Fruit fly (Drosophila melanogaster): ENCODE measurements around the gene CG3597.
A peak's percentile ranks its signal among the peaks of the same experiment; 100 is the strongest.

Gene CG3597

DNA sequence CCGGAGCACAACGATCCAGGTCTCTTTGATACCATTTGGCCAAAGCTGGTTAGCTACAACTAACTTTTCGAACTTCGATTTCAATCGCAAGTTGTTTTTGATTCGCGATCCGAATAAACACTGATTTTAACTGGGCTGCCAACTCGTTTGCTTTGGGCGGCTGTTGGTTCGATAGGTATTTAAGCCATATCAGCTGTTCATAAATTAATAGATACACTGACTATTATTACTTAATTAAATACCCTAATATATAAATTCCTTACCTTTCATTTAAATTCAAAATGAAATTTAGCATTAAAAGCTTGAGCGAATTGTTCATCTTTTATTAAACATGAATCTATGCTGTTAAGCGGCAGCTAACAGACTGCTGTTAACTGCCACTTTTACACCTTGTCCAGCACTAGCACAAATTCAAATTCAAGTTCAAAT lies 14.1 kb downstream of the CG3597 start, which contains the start of gene CG9967 (continued):
- TF ChIP-seq sens (GFP tag) (no peak), D19A (tag; optimal IDR thresholded peaks at IDR 0.05) (peak; percentile 4), lbe (GFP tag; optimal IDR thresholded peaks at IDR 0.05) (peak; percentile 45), CG4360 (GFP tag; IDR thresholded peaks at IDR 0.05) (no peak), shn (GFP tag; optimal IDR thresholded peaks at IDR 0.05) (no peak), CG4328 (GFP tag; optimal IDR thresholded peaks at IDR 0.05) (no peak), CG12299 (tag; optimal IDR thresholded peaks at IDR 0.05) (no peak), D19B (GFP tag; optimal IDR thresholded peaks at IDR 0.05) (no peak), sens-2 (GFP tag; IDR thresholded peaks at IDR 0.05) (peak; percentile 58), CG8089 (GFP tag; optimal IDR thresholded peaks at IDR 0.05) (no peak), fd102C (GFP tag; optimal IDR thresholded peaks at IDR 0.05) (no peak), sim (GFP tag; IDR thresholded peaks at IDR 0.05) (no peak), CoRest (tag; optimal IDR thresholded peaks at IDR 0.05) (peak; percentile 37), CG3847 (GFP tag; IDR thresholded peaks at IDR 0.05) (no peak), Sox102F (GFP tag; optimal IDR thresholded peaks at IDR 0.05) (no peak), kah (GFP tag; optimal IDR thresholded peaks at IDR 0.05) (no peak), Tbp (GFP tag; optimal IDR thresholded peaks at IDR 0.05) (no peak), so (GFP tag; IDR thresholded peaks at IDR 0.05) (no peak), CG11398 (GFP tag; optimal IDR thresholded peaks at IDR 0.05) (no peak), Ssrp (tag; optimal IDR thresholded peaks at IDR 0.05) (no peak), salm (tag; optimal IDR thresholded peaks at IDR 0.05) (no peak), Mad (GFP tag; optimal IDR thresholded peaks at IDR 0.05) (peak; percentile 35), CG14014 (GFP tag; IDR thresholded peaks at IDR 0.05) (no peak), oc (tag; optimal IDR thresholded peaks at IDR 0.05) (no peak), Antp (GFP tag; optimal IDR thresholded peaks at IDR 0.05) (no peak), otp (GFP tag; IDR thresholded peaks at IDR 0.05) (no peak), maf-S (GFP tag; optimal IDR thresholded peaks at IDR 0.05) (no peak), MTF-1 (GFP tag; optimal IDR thresholded peaks at IDR 0.05; ENCODE audit: borderline replicate concordance) (no peak), CG15696 (tag; optimal IDR thresholded peaks at IDR 0.05) (no peak), sd (tag; optimal IDR thresholded peaks at IDR 0.05) (no peak), CG13296 (GFP tag; optimal IDR thresholded peaks at IDR 0.05) (peak; percentile 18), insv (GFP tag; optimal IDR thresholded peaks at IDR 0.05) (no peak), mld (GFP tag; IDR thresholded peaks at IDR 0.05; ENCODE audit: partially characterized antibody) (no peak), CG10543 (GFP tag; optimal IDR thresholded peaks at IDR 0.05) (no peak), CG31441 (GFP tag; IDR thresholded peaks at IDR 0.05) (no peak), CG8359 (GFP tag; optimal IDR thresholded peaks at IDR 0.05; ENCODE audit: borderline replicate concordance) (no peak), Taf1 (GFP tag; IDR thresholded peaks at IDR 0.05) (no peak), cas (GFP tag; IDR thresholded peaks at IDR 0.05) (no peak), CG12104 (GFP tag; optimal IDR thresholded peaks at IDR 0.05) (no peak), CG2199 (GFP tag; IDR thresholded peaks at IDR 0.05) (no peak), BtbVII (GFP tag; optimal IDR thresholded peaks at IDR 0.05) (no peak), pb (GFP tag; optimal IDR thresholded peaks at IDR 0.05) (no peak), CG17912 (GFP tag; optimal IDR thresholded peaks at IDR 0.05) (no peak), wor (GFP tag; IDR thresholded peaks at IDR 0.05) (no peak), CkIIα-i1 (GFP tag; IDR thresholded peaks at IDR 0.05) (no peak), Rfx (GFP tag; IDR thresholded peaks at IDR 0.05) (peak; percentile 24; the same call in 1 of the 2 replicates), tll (GFP tag; optimal IDR thresholded peaks at IDR 0.05) (no peak), Hr51 (GFP tag; optimal IDR thresholded peaks at IDR 0.05) (no peak), CG6791 (GFP tag; IDR thresholded peaks at IDR 0.05; ENCODE audit: partially characterized antibody) (no peak), CG9727 (GFP tag; optimal IDR thresholded peaks at IDR 0.05) (no peak), CG32772 (GFP tag; IDR thresholded peaks at IDR 0.05) (no peak), Hr3 (GFP tag; optimal IDR thresholded peaks at IDR 0.05) (no peak)
